Fruit fly (Drosophila melanogaster): ENCODE results near the gene CG42740.

CG42740 gene

dm6 chr3R:30428459-30428858, 5.7 kb upstream of the CG42740 start, which contains the start of gene CG15533:
CG15533 (plus strand) TSS chr3R:30428820.
- peak; percentile 94 for TF ChIP-seq sug (tag; optimal IDR thresholded peaks at IDR 0.05)
- no peak for TF ChIP-seq en (GFP tag; optimal IDR thresholded peaks at IDR 0.05)
- TF ChIP-seq Ets65A (GFP tag), result peak; percentile 52
- no peak for TF ChIP-seq Lhr (GFP tag; optimal IDR thresholded peaks at IDR 0.05)
- no peak for TF ChIP-seq Optix (GFP tag; IDR thresholded peaks at IDR 0.05)
- TF ChIP-seq Sry-δ (GFP tag; optimal IDR thresholded peaks at IDR 0.05), result no peak
- peak; percentile 2 for TF ChIP-seq cwo (GFP tag; optimal IDR thresholded peaks at IDR 0.05)
- peak; percentile 88 for TF ChIP-seq exex (tag; optimal IDR thresholded peaks at IDR 0.05)
- TF ChIP-seq CG9797 (GFP tag; optimal IDR thresholded peaks at IDR 0.05), result no peak

- TF ChIP-seq ato (GFP tag; IDR thresholded peaks at IDR 0.05; ENCODE audit: partially characterized antibody) (peak; percentile 55; the same call in 1 of the 2 replicates), odd (GFP tag; optimal IDR thresholded peaks at IDR 0.05) (no peak), Hmx (GFP tag; optimal IDR thresholded peaks at IDR 0.05) (no peak), lov (optimal IDR thresholded peaks at IDR 0.05) (no peak), lov (GFP tag; IDR thresholded peaks at IDR 0.05) (no peak), CG10267 (tag; optimal IDR thresholded peaks at IDR 0.05) (peak; percentile 47), Hr3 (GFP tag; optimal IDR thresholded peaks at IDR 0.05) (no peak), stwl (tag; optimal IDR thresholded peaks at IDR 0.05) (peak; percentile 95), HLH54F (GFP tag; optimal IDR thresholded peaks at IDR 0.05) (no peak), mam (GFP tag; optimal IDR thresholded peaks at IDR 0.05) (no peak), CG3847 (GFP tag; IDR thresholded peaks at IDR 0.05) (peak; percentile 69), lbe (GFP tag; optimal IDR thresholded peaks at IDR 0.05) (no peak), CG11504 (tag; optimal IDR thresholded peaks at IDR 0.05) (no peak), ranshi (GFP tag; IDR thresholded peaks at IDR 0.05) (no peak), chif (GFP tag; optimal IDR thresholded peaks at IDR 0.05) (no peak), CG9797 (GFP tag; optimal IDR thresholded peaks at IDR 0.05) (peak; percentile 99), Xbp1 (GFP tag; optimal IDR thresholded peaks at IDR 0.05) (no peak), pnt (GFP tag; optimal IDR thresholded peaks at IDR 0.05) (no peak), CG6175 (GFP tag; IDR thresholded peaks at IDR 0.05) (no peak), Myb (GFP tag; optimal IDR thresholded peaks at IDR 0.05) (peak; percentile 65), tll (GFP tag; optimal IDR thresholded peaks at IDR 0.05) (no peak), CG5953 (GFP tag; IDR thresholded peaks at IDR 0.05) (no peak), E2f2 (GFP tag; IDR thresholded peaks at IDR 0.05) (peak; percentile 99), Hr39 (optimal IDR thresholded peaks at IDR 0.05) (no peak), gro (GFP tag; optimal IDR thresholded peaks at IDR 0.05) (peak; percentile 46), dysf (GFP tag; IDR thresholded peaks at IDR 0.05) (no peak), crc (GFP tag; optimal IDR thresholded peaks at IDR 0.05) (no peak), sens (GFP tag) (no peak), CG33557 (GFP tag; optimal IDR thresholded peaks at IDR 0.05) (no peak), CG3838 (GFP tag; optimal IDR thresholded peaks at IDR 0.05) (no peak), CG18599 (GFP tag; optimal IDR thresholded peaks at IDR 0.05) (no peak), crp (GFP tag; optimal IDR thresholded peaks at IDR 0.05) (peak in 1 of 2 experiments; percentile 68), hth (optimal IDR thresholded peaks at IDR 0.05) (no peak), Dref (GFP tag; IDR thresholded peaks at IDR 0.05) (peak; percentile 48), HmgD (GFP tag; optimal IDR thresholded peaks at IDR 0.05) (peak; percentile 76), amos (GFP tag; IDR thresholded peaks at IDR 0.05; ENCODE audit: partially characterized antibody) (peak; percentile 50; the same call in 1 of the 2 replicates), B-H1 (GFP tag; IDR thresholded peaks at IDR 0.05) (no peak), CG15514 (GFP tag; optimal IDR thresholded peaks at IDR 0.05) (peak; percentile 70), psq (GFP tag; optimal IDR thresholded peaks at IDR 0.05) (no peak), Lhr (GFP tag; optimal IDR thresholded peaks at IDR 0.05) (peak; percentile 25), sug (tag; optimal IDR thresholded peaks at IDR 0.05) (no peak), gfzf (GFP tag; optimal IDR thresholded peaks at IDR 0.05) (peak; percentile 95), CG15479 (GFP tag; optimal IDR thresholded peaks at IDR 0.05) (no peak)
These were observed 5.1 kb upstream of the CG42740 start, which contains the start of gene CG2218 for dm6 chr3R:30427805-30428359. CG2218 (minus strand) TSS chr3R:30428276.

Measured in whole organism, embryonic.